Worm (Caenorhabditis elegans) whole organism, L1 larva: ENCODE results near the gene F42A10.5.

ENCODE experiments used
- C16A3.4 ChIP-seq: fragments of 150-350 bp; optimal IDR thresholded peaks from 2 replicates; lab custom pipeline; 2014; ENCODE audit warnings: missing biosample characterization, missing genetic modification characterization
- F16B12.6 ChIP-seq: fragments of 150-350 bp; optimal IDR thresholded peaks from 2 replicates; lab custom pipeline; 2014; ENCODE audit warnings: missing biosample characterization, missing genetic modification characterization
- aly-2 ChIP-seq: fragments of 150-350 bp; optimal IDR thresholded peaks from 2 replicates; lab custom pipeline; 2014; ENCODE audit warnings: missing biosample characterization, missing genetic modification characterization
- blmp-1 ChIP-seq: fragments of 150-350 bp; optimal IDR thresholded peaks from 2 replicates; lab custom pipeline; 2014; ENCODE audit warnings: missing biosample characterization, missing genetic modification characterization
- ceh-63 ChIP-seq: fragments of 200-800 bp; sonication (Bioruptor generic); optimal IDR thresholded peaks from 2 replicates; lab custom pipeline; 2018; ENCODE audit warnings: mild to moderate bottlenecking, missing genetic modification characterization, missing compliant biosample characterization
- ceh-8 ChIP-seq: fragments of 200-800 bp; sonication (Bioruptor generic); optimal IDR thresholded peaks from 2 replicates; lab custom pipeline; 2018; ENCODE audit warnings: mild to moderate bottlenecking, missing genetic modification characterization, moderate library complexity, missing compliant biosample characterization
- ceh-82 ChIP-seq, 3 experiments: fragments of 150-350 bp in 1 of 3; sonication (generic microtip) in 2 of 3; optimal IDR thresholded peaks; 2 replicates each; lab custom pipeline; 2014 to 2017; ENCODE audit warnings: missing biosample characterization in 3 of 3, missing genetic modification characterization in 3 of 3
- ces-1 ChIP-seq: fragments of 150-350 bp; optimal IDR thresholded peaks from 2 replicates; lab custom pipeline; 2014; ENCODE audit warnings: missing biosample characterization, missing genetic modification reagents, missing genetic modification characterization
- dpl-1 ChIP-seq, 3 experiments: fragments of 150-350 bp in 2 of 3; sonication (generic microtip) in 1 of 3; optimal IDR thresholded peaks; 2 replicates each; lab custom pipeline; 2014 to 2017; ENCODE audit warnings: missing biosample characterization in 3 of 3, missing genetic modification characterization in 3 of 3, missing genetic modification reagents in 3 of 3
- efl-1 ChIP-seq, 4 experiments: fragments of 150-350 bp; optimal IDR thresholded peaks in 3 of 4; peaks in 1 of 4; 1 replicate in 1 of 4; 2 replicates in 3 of 4; lab custom pipeline; 2014; ENCODE audit warnings: missing biosample characterization in 2 of 4, missing genetic modification characterization in 2 of 4, missing genetic modification reagents in 2 of 4
- efl-3 ChIP-seq: fragments of 200-800 bp; sonication (Bioruptor generic); optimal IDR thresholded peaks from 2 replicates; lab custom pipeline; 2018; ENCODE audit warnings: mild to moderate bottlenecking, missing genetic modification characterization, missing compliant biosample characterization
- egl-13 ChIP-seq: sonication (generic microtip); optimal IDR thresholded peaks from 2 replicates; lab custom pipeline; 2016; ENCODE audit warnings: missing genotype, missing genetic modification reagents, missing genetic modification characterization, missing compliant biosample characterization
- elt-3 ChIP-seq, 6 experiments: fragments of 150-350 bp in 1 of 6; sonication (generic microtip); optimal IDR thresholded peaks; 2 replicates each; lab custom pipeline; 2017 to 2018; ENCODE audit warnings: missing biosample characterization in 6 of 6, missing genetic modification characterization in 6 of 6, inconsistent platforms in 1 of 6
- fkh-10 ChIP-seq: sonication (generic microtip); optimal IDR thresholded peaks from 2 replicates; lab custom pipeline; 2017; ENCODE audit warnings: missing biosample characterization, missing genetic modification reagents, missing genetic modification characterization
- fkh-4 ChIP-seq: sonication (generic microtip); optimal IDR thresholded peaks from 2 replicates; lab custom pipeline; 2016; ENCODE audit warnings: missing compliant biosample characterization, missing genetic modification characterization, borderline replicate concordance
- fos-1 ChIP-seq: fragments of 150-350 bp; optimal IDR thresholded peaks from 2 replicates; lab custom pipeline; 2014; ENCODE audit warnings: missing biosample characterization, missing genetic modification characterization
- grh-1 ChIP-seq: fragments of 200-800 bp; sonication (Bioruptor generic); IDR thresholded peaks from 2 replicates; pipeline ENCODE4 v1.3.6; 2022; ENCODE audit warnings: missing genetic modification reagents, missing genetic modification characterization, missing compliant biosample characterization
- hlh-17 ChIP-seq: fragments of 200-800 bp; sonication (Bioruptor generic); optimal IDR thresholded peaks from 2 replicates; lab custom pipeline; 2018; ENCODE audit warnings: missing genetic modification characterization, mild to moderate bottlenecking, missing compliant biosample characterization, moderate library complexity, borderline replicate concordance
- hlh-4 ChIP-seq: sonication (generic microtip); optimal IDR thresholded peaks from 2 replicates; lab custom pipeline; 2016; ENCODE audit warnings: mild to moderate bottlenecking, missing genetic modification characterization, missing compliant biosample characterization
- jun-1 ChIP-seq: fragments of 150-350 bp; optimal IDR thresholded peaks from 2 replicates; lab custom pipeline; 2014; ENCODE audit warnings: missing biosample characterization, missing genetic modification reagents, missing genetic modification characterization
- lin-35 ChIP-seq, 2 experiments: fragments of 150-350 bp; optimal IDR thresholded peaks; 2 replicates each; lab custom pipeline; 2014; ENCODE audit warnings: missing biosample characterization in 2 of 2, missing genetic modification characterization in 2 of 2, missing genetic modification reagents in 2 of 2
- lin-39 ChIP-seq: fragments of 150-350 bp; optimal IDR thresholded peaks from 2 replicates; lab custom pipeline; 2014; ENCODE audit warnings: missing biosample characterization, missing genetic modification reagents, missing genetic modification characterization
- lsy-2 ChIP-seq, 2 experiments: fragments of 150-350 bp; optimal IDR thresholded peaks; 2 replicates each; lab custom pipeline; 2014; ENCODE audit warnings: missing biosample characterization in 2 of 2, missing genetic modification characterization in 2 of 2
- mab-9 ChIP-seq: fragments of 200-800 bp; sonication (Bioruptor generic); IDR thresholded peaks from 2 replicates; pipeline ENCODE4 v1.3.6; 2022; ENCODE audit warnings: missing genetic modification reagents, missing genetic modification characterization, missing compliant biosample characterization
- mef-2 ChIP-seq: fragments of 150-350 bp; optimal IDR thresholded peaks from 2 replicates; lab custom pipeline; 2014; ENCODE audit warnings: missing biosample characterization, missing genetic modification characterization
- nhr-11 ChIP-seq: fragments of 150-350 bp; optimal IDR thresholded peaks from 2 replicates; lab custom pipeline; 2014; ENCODE audit warnings: missing biosample characterization, missing genetic modification characterization
- nhr-237 ChIP-seq: fragments of 150-350 bp; optimal IDR thresholded peaks from 2 replicates; lab custom pipeline; 2014; ENCODE audit warnings: missing biosample characterization, missing genetic modification characterization
- nhr-71 ChIP-seq: sonication (generic microtip); optimal IDR thresholded peaks from 2 replicates; lab custom pipeline; 2016; ENCODE audit warnings: mild to moderate bottlenecking, missing genetic modification characterization, moderate library complexity, missing compliant biosample characterization
- nhr-76 ChIP-seq: sonication (generic microtip); optimal IDR thresholded peaks from 2 replicates; lab custom pipeline; 2017; ENCODE audit warnings: missing biosample characterization, missing genetic modification characterization
- nhr-84 ChIP-seq: sonication (generic microtip); optimal IDR thresholded peaks from 2 replicates; lab custom pipeline; 2017; ENCODE audit warnings: missing biosample characterization, missing genetic modification characterization
- nhr-90 ChIP-seq: sonication (generic microtip); optimal IDR thresholded peaks from 2 replicates; lab custom pipeline; 2016; ENCODE audit warnings: mild to moderate bottlenecking, missing genetic modification characterization, missing compliant biosample characterization; ENCODE audit not compliant: poor library complexity
- rnt-1 ChIP-seq: sonication (generic microtip); optimal IDR thresholded peaks from 2 replicates; lab custom pipeline; 2016; ENCODE audit warnings: mild to moderate bottlenecking, missing genetic modification characterization, moderate library complexity, missing compliant biosample characterization
- skn-1 ChIP-seq: fragments of 150-350 bp; optimal IDR thresholded peaks from 2 replicates; lab custom pipeline; 2014; ENCODE audit warnings: missing biosample characterization, missing genetic modification characterization
- sox-4 ChIP-seq: sonication (generic microtip); optimal IDR thresholded peaks from 2 replicates; lab custom pipeline; 2016; ENCODE audit warnings: missing genetic modification characterization, missing compliant biosample characterization
- sptf-1 ChIP-seq: fragments of 150-350 bp; optimal IDR thresholded peaks from 2 replicates; lab custom pipeline; 2014; ENCODE audit warnings: missing biosample characterization, missing genetic modification characterization
- sup-37 ChIP-seq: fragments of 200-800 bp; sonication (Bioruptor generic); optimal IDR thresholded peaks from 2 replicates; lab custom pipeline; 2018; ENCODE audit warnings: mild to moderate bottlenecking, missing genetic modification characterization, missing compliant biosample characterization
- swsn-7 ChIP-seq: sonication (generic microtip); optimal IDR thresholded peaks from 2 replicates; lab custom pipeline; 2016; ENCODE audit warnings: missing genetic modification characterization, missing compliant biosample characterization
- tlp-1 ChIP-seq: fragments of 150-350 bp; optimal IDR thresholded peaks from 2 replicates; lab custom pipeline; 2014; ENCODE audit warnings: missing biosample characterization, missing genetic modification characterization
- unc-86 ChIP-seq: sonication (generic microtip); optimal IDR thresholded peaks from 2 replicates; lab custom pipeline; 2016; ENCODE audit warnings: missing genetic modification characterization, missing compliant biosample characterization
- unc-98 ChIP-seq: fragments of 200-800 bp; sonication (Bioruptor generic); IDR thresholded peaks from 2 replicates; pipeline ENCODE4 v1.3.6; 2022; ENCODE audit warnings: missing genetic modification characterization, missing compliant biosample characterization
- xbp-1 ChIP-seq: sonication (generic microtip); optimal IDR thresholded peaks from 2 replicates; lab custom pipeline; 2016; ENCODE audit warnings: missing genetic modification characterization, missing compliant biosample characterization
- zag-1 ChIP-seq: fragments of 150-350 bp; optimal IDR thresholded peaks from 2 replicates; lab custom pipeline; 2014; ENCODE audit warnings: missing biosample characterization, missing genetic modification characterization
- zip-4 ChIP-seq: fragments of 200-800 bp; sonication (Bioruptor generic); optimal IDR thresholded peaks from 2 replicates; lab custom pipeline; 2018; ENCODE audit warnings: mild to moderate bottlenecking, missing genetic modification characterization, moderate library complexity, missing compliant biosample characterization
- ztf-4 ChIP-seq: fragments of 150-350 bp; optimal IDR thresholded peaks from 2 replicates; lab custom pipeline; 2014; ENCODE audit warnings: missing biosample characterization, missing genetic modification characterization

F42A10.5 gene

ce11 chrIII:6198378-6199234 lies 25.3 kb upstream of the F42A10.5 start, which contains the start of the genes C23G10.7 and rpn-2 (continued):
- TF ChIP-seq zag-1 (tag; lab: Kevin White, UChicago) (no peak), ztf-4 (tag; lab: Kevin White, UChicago) (no peak), sptf-1 (no peak), ceh-8 (GFP tag; lab: Kevin White, UChicago) (no peak), nhr-237 (tag; lab: Kevin White, UChicago) (no peak), nhr-84 (no peak), blmp-1 (peak; percentile 52), jun-1 (tag; lab: Kevin White, UChicago) (peak; percentile 29), hlh-4 (tag; lab: Kevin White, UChicago) (no peak), hlh-17 (GFP tag; lab: Kevin White, UChicago) (no peak), nhr-76 (tag; lab: Kevin White, UChicago) (no peak), swsn-7 (peak; percentile 74), unc-98 (GFP tag; lab: Robert Waterston, UW) (no peak), lin-39 (tag; lab: Kevin White, UChicago) (peak; percentile 13), rnt-1 (peak; percentile 89), dpl-1 (GFP tag; optimal IDR thresholded peaks at IDR 0.05; lab: Kevin White, UChicago) (peak; percentile 53 to 79 (median 77)), F16B12.6 (tag; lab: Kevin White, UChicago) (peak; percentile 52), efl-1 (optimal IDR thresholded peaks at IDR 0.05; lab: Kevin White, UChicago) (peak; percentile 74 to 79), efl-1 (GFP tag; optimal IDR thresholded peaks at IDR 0.05 in 1 of 2; lab: Kevin White, UChicago) (peak; percentile 72 to 97), skn-1 (tag; lab: Kevin White, UChicago) (peak; percentile 98), nhr-71 (peak; percentile 84), C16A3.4 (tag; lab: Kevin White, UChicago) (peak; percentile 56), lin-35 (GFP tag; optimal IDR thresholded peaks at IDR 0.05; lab: Kevin White, UChicago) (peak; percentile 71 to 82), fkh-4 (tag; lab: Kevin White, UChicago) (peak; percentile 25), mab-9 (no peak), fos-1 (tag; lab: Kevin White, UChicago) (peak; percentile 32), zip-4 (GFP tag; lab: Kevin White, UChicago) (peak; percentile 17), egl-13 (tag; lab: Kevin White, UChicago) (peak; percentile 9), nhr-11 (tag; lab: Kevin White, UChicago) (no peak), tlp-1 (tag; lab: Kevin White, UChicago) (no peak), xbp-1 (tag; lab: Kevin White, UChicago) (peak; percentile 67), sup-37 (peak; percentile 1), ceh-82 (tag; optimal IDR thresholded peaks at IDR 0.05; lab: Kevin White, UChicago) (peak; percentile 62 to 68 (median 63)), elt-3 (tag; optimal IDR thresholded peaks at IDR 0.05; lab: Kevin White, UChicago) (peak in 2 of 6 experiments; percentile 38 to 48)

- TF ChIP-seq efl-1 (optimal IDR thresholded peaks at IDR 0.05; lab: Kevin White, UChicago), result no peak
- TF ChIP-seq efl-1 (GFP tag; optimal IDR thresholded peaks at IDR 0.05 in 1 of 2; lab: Kevin White, UChicago), result peak in 1 of 2 experiments; percentile 63
- TF ChIP-seq unc-86 (tag; lab: Kevin White, UChicago), result no peak
These were observed 22.4 kb upstream of the F42A10.5 start for ce11 chrIII:6195718-6196117.

ce11 chrIII:6194480-6194879 lies 21.2 kb upstream of the F42A10.5 start, which contains the start of gene ugt-66:
Gene ugt-66 (minus strand): TSS chrIII:6194580.
- TF ChIP-seq nhr-90 (tag; lab: Kevin White, UChicago) (no peak), ceh-63 (GFP tag; lab: Kevin White, UChicago) (no peak), lsy-2 (tag; optimal IDR thresholded peaks at IDR 0.05; lab: Kevin White, UChicago) (no peak), fkh-10 (no peak), ceh-8 (GFP tag; lab: Kevin White, UChicago) (no peak), lin-35 (GFP tag; optimal IDR thresholded peaks at IDR 0.05; lab: Kevin White, UChicago) (no peak), mef-2 (no peak), efl-3 (GFP tag; lab: Kevin White, UChicago) (no peak), aly-2 (tag; lab: Kevin White, UChicago) (no peak), grh-1 (no peak), ces-1 (GFP tag; lab: Kevin White, UChicago) (no peak), sox-4 (tag; lab: Kevin White, UChicago) (no peak), zag-1 (tag; lab: Kevin White, UChicago) (no peak)
